Worm (Caenorhabditis elegans): Measurements from ENCODE around the gene ZC84.6.
A peak's percentile ranks its signal among the peaks of the same experiment; 100 is the strongest.

Gene ZC84.6

ce11 chrIII:9145765-9146164, 53.7 kb downstream of the ZC84.6 start, which contains the start of gene ZK512.8:
Gene ZK512.8 (plus strand): TSS chrIII:9146065.
- no peak for TF ChIP-seq snpc-4 (tag; optimal IDR thresholded peaks at IDR 0.05)
- TF ChIP-seq C34F6.9 (tag; optimal IDR thresholded peaks at IDR 0.05), result no peak
- no peak for TF ChIP-seq unc-62 (GFP tag; optimal IDR thresholded peaks at IDR 0.05)
- no peak for TF ChIP-seq lin-39 (tag; optimal IDR thresholded peaks at IDR 0.05)
- no peak for TF ChIP-seq nhr-23 (tag; optimal IDR thresholded peaks at IDR 0.05)
- no peak for TF ChIP-seq lin-13 (GFP tag; optimal IDR thresholded peaks at IDR 0.05)
- no peak for TF ChIP-seq nhr-12 (tag; optimal IDR thresholded peaks at IDR 0.05)
- no peak for TF ChIP-seq unc-55 (GFP tag; optimal IDR thresholded peaks at IDR 0.05)
- no peak for TF ChIP-seq ceh-16 (tag; optimal IDR thresholded peaks at IDR 0.05)

ce11 chrIII:9144744-9145390, 54.6 kb downstream of the ZC84.6 start, which contains the start of the genes ZK512.2 and ZK512.4:
Gene ZK512.2 (minus strand): TSS chrIII:9144794.
Gene ZK512.4 (plus strand): TSS chrIII:9145340.
- TF ChIP-seq lsy-2 (tag; optimal IDR thresholded peaks at IDR 0.05), result peak in 1 of 2 experiments; percentile 50
- TF ChIP-seq elt-1 (tag; optimal IDR thresholded peaks at IDR 0.05), result no peak
- no peak for TF ChIP-seq R02D3.7 (tag; optimal IDR thresholded peaks at IDR 0.05)
- no peak for TF ChIP-seq ceh-82 (tag; optimal IDR thresholded peaks at IDR 0.05)
- TF ChIP-seq nhr-12 (tag; optimal IDR thresholded peaks at IDR 0.05), result no peak
- TF ChIP-seq crh-2 (tag; optimal IDR thresholded peaks at IDR 0.05), result peak; percentile 7
- no peak for TF ChIP-seq nhr-129 (tag; optimal IDR thresholded peaks at IDR 0.05)
- TF ChIP-seq egl-27 (tag; optimal IDR thresholded peaks at IDR 0.05), result no peak
- TF ChIP-seq gmeb-1 (tag; optimal IDR thresholded peaks at IDR 0.05), result peak; percentile 29
- TF ChIP-seq peb-1 (tag; optimal IDR thresholded peaks at IDR 0.05), result no peak
- peak; percentile 28 for TF ChIP-seq C34F6.9 (tag; optimal IDR thresholded peaks at IDR 0.05)
- TF ChIP-seq unc-55 (GFP tag; optimal IDR thresholded peaks at IDR 0.05), result peak; percentile 38
- TF ChIP-seq lin-13 (GFP tag; optimal IDR thresholded peaks at IDR 0.05), result no peak

- no peak for TF ChIP-seq fos-1 (tag; optimal IDR thresholded peaks at IDR 0.05)
- no peak for TF ChIP-seq R02D3.7 (tag; optimal IDR thresholded peaks at IDR 0.05)
- TF ChIP-seq mab-5 (tag; optimal IDR thresholded peaks at IDR 0.05), result no peak
- TF ChIP-seq skn-1 (tag; optimal IDR thresholded peaks at IDR 0.05), result no peak
- TF ChIP-seq C34F6.9 (tag; optimal IDR thresholded peaks at IDR 0.05), result peak; percentile 3
- no peak for TF ChIP-seq sma-9 (GFP tag; optimal IDR thresholded peaks at IDR 0.05)
- TF ChIP-seq sma-9 (tag; optimal IDR thresholded peaks at IDR 0.05), result no peak
- peak in 1 of 2 experiments; percentile 5 for TF ChIP-seq lsy-2 (tag; optimal IDR thresholded peaks at IDR 0.05)
- no peak for TF ChIP-seq zag-1 (tag; optimal IDR thresholded peaks at IDR 0.05)
- peak; percentile 19 for TF ChIP-seq unc-55 (GFP tag; optimal IDR thresholded peaks at IDR 0.05)
Observed at ce11 chrIII:9143911-9144310, 55.6 kb downstream of the ZC84.6 start, which contains the start of gene ZK512.11. Gene ZK512.11 (plus strand): TSS chrIII:9144211.
